Worm (Caenorhabditis elegans) whole organism, L3 larva: ENCODE results near the gene F57C12.2.

Experiments
- R02D3.7 ChIP-seq: fragments of 150-350 bp; optimal IDR thresholded peaks from 2 replicates; lab custom pipeline; 2014; ENCODE audit warnings: missing biosample characterization, missing genetic modification characterization
- aly-2 ChIP-seq: fragments of 150-350 bp; optimal IDR thresholded peaks from 2 replicates; lab custom pipeline; 2014; ENCODE audit warnings: missing biosample characterization, missing genetic modification characterization
- ama-1 ChIP-seq: fragments of 150-350 bp; optimal IDR thresholded peaks from 2 replicates; lab custom pipeline; 2018
- ceh-82 ChIP-seq: fragments of 150-350 bp; optimal IDR thresholded peaks from 2 replicates; lab custom pipeline; 2014; ENCODE audit warnings: missing biosample characterization, missing genetic modification characterization
- elt-2 ChIP-seq: sonication (generic microtip); optimal IDR thresholded peaks from 2 replicates; lab custom pipeline; 2016; ENCODE audit warnings: missing genetic modification reagents, mild to moderate bottlenecking, missing genetic modification characterization, missing compliant biosample characterization
- eor-1 ChIP-seq, 2 experiments: fragments of 150-350 bp; optimal IDR thresholded peaks; 2 replicates each; lab custom pipeline; 2014 to 2018; ENCODE audit warnings: missing biosample characterization in 2 of 2, missing genetic modification characterization in 2 of 2
- nhr-23 ChIP-seq: fragments of 150-350 bp; optimal IDR thresholded peaks from 2 replicates; lab custom pipeline; 2014; ENCODE audit warnings: missing biosample characterization, missing genetic modification reagents, missing genetic modification characterization
- nhr-237 ChIP-seq: fragments of 150-350 bp; optimal IDR thresholded peaks from 2 replicates; lab custom pipeline; 2014; ENCODE audit warnings: missing biosample characterization, missing genetic modification characterization
- pha-4 ChIP-seq: fragments of 150-350 bp; optimal IDR thresholded peaks from 2 replicates; lab custom pipeline; 2014; ENCODE audit warnings: missing biosample characterization, missing genetic modification reagents, missing genetic modification characterization
- sea-2 ChIP-seq: fragments of 150-350 bp; sonication (generic microtip); optimal IDR thresholded peaks from 4 replicates; lab custom pipeline; 2014; ENCODE audit warnings: missing biosample characterization, missing genetic modification reagents, missing genetic modification characterization
- tbx-2 ChIP-seq: sonication (generic microtip); optimal IDR thresholded peaks from 2 replicates; lab custom pipeline; 2016; ENCODE audit warnings: mild to moderate bottlenecking, missing genetic modification characterization, missing compliant biosample characterization
- unc-39 ChIP-seq: sonication (generic microtip); optimal IDR thresholded peaks from 4 replicates; lab custom pipeline; 2017; ENCODE audit warnings: missing biosample characterization, missing genetic modification characterization
- unc-62 ChIP-seq: fragments of 150-350 bp; sonication (generic microtip); optimal IDR thresholded peaks from 4 replicates; lab custom pipeline; 2014; ENCODE audit warnings: missing biosample characterization, missing genetic modification reagents, missing genetic modification characterization
- zag-1 ChIP-seq: fragments of 150-350 bp; optimal IDR thresholded peaks from 2 replicates; lab custom pipeline; 2014; ENCODE audit warnings: missing biosample characterization, missing genetic modification characterization

DNA sequence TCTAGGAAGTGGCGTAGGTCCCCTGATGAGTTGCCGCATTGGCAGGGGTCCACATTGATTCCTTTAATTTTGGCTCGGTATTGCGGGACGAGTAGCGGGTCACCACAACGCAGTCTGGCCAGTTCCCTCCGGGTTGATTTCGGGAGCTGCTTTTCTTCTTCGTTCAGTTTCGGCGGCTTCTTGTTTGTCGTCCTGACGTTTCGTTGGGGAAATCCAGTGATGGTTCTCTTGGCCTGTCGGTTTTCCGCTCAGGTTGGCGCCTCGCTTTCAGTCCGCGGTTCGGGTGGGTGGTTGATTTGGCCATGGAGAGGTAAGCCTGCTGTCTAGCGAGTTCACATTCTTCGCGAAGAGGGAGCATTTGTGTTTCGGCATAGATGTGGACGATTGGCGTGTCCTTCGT is 22.4 kb downstream of the F57C12.2 start:
- TF ChIP-seq ama-1 (no peak), nhr-237 (tag; lab: Kevin White, UChicago) (no peak), sea-2 (no peak), pha-4 (no peak), unc-39 (tag; lab: Kevin White, UChicago) (no peak), R02D3.7 (tag; lab: Kevin White, UChicago) (no peak), unc-62 (no peak), aly-2 (tag; lab: Kevin White, UChicago) (no peak), eor-1 (tag; optimal IDR thresholded peaks at IDR 0.05; lab: Kevin White, UChicago) (no peak), nhr-23 (tag; lab: Kevin White, UChicago) (no peak), ceh-82 (tag; lab: Kevin White, UChicago) (no peak), zag-1 (no peak), elt-2 (no peak), tbx-2 (tag; lab: Kevin White, UChicago) (no peak)
